Worm (Caenorhabditis elegans) whole organism, L1 larva: ENCODE results near the gene ras-1.

Experiments
- C04F5.9 ChIP-seq: sonication (generic microtip); optimal IDR thresholded peaks from 2 replicates; lab custom pipeline; 2016; ENCODE audit warnings: missing genetic modification characterization, missing compliant biosample characterization
- C34B4.2 ChIP-seq: sonication (generic microtip); optimal IDR thresholded peaks from 2 replicates; lab custom pipeline; 2017; ENCODE audit warnings: mild to moderate bottlenecking, missing genetic modification characterization, missing compliant biosample characterization
- Y116A8C.19 ChIP-seq: sonication (generic microtip); optimal IDR thresholded peaks from 2 replicates; lab custom pipeline; 2016; ENCODE audit warnings: missing compliant biosample characterization, missing genetic modification characterization, borderline replicate concordance
- aha-1 ChIP-seq: fragments of 150-350 bp; optimal IDR thresholded peaks from 2 replicates; lab custom pipeline; 2014; ENCODE audit warnings: missing biosample characterization, missing genetic modification characterization
- aly-2 ChIP-seq: fragments of 150-350 bp; optimal IDR thresholded peaks from 2 replicates; lab custom pipeline; 2014; ENCODE audit warnings: missing biosample characterization, missing genetic modification characterization
- ama-1 ChIP-seq: fragments of 150-350 bp; optimal IDR thresholded peaks from 2 replicates; lab custom pipeline; 2014
- blmp-1 ChIP-seq: fragments of 150-350 bp; optimal IDR thresholded peaks from 2 replicates; lab custom pipeline; 2014; ENCODE audit warnings: missing biosample characterization, missing genetic modification characterization
- ceh-63 ChIP-seq: fragments of 200-800 bp; sonication (Bioruptor generic); optimal IDR thresholded peaks from 2 replicates; lab custom pipeline; 2018; ENCODE audit warnings: mild to moderate bottlenecking, missing genetic modification characterization, missing compliant biosample characterization
- ceh-8 ChIP-seq: fragments of 200-800 bp; sonication (Bioruptor generic); optimal IDR thresholded peaks from 2 replicates; lab custom pipeline; 2018; ENCODE audit warnings: mild to moderate bottlenecking, missing genetic modification characterization, moderate library complexity, missing compliant biosample characterization
- ceh-82 ChIP-seq, 3 experiments: fragments of 150-350 bp in 1 of 3; sonication (generic microtip) in 2 of 3; optimal IDR thresholded peaks; 2 replicates each; lab custom pipeline; 2014 to 2017; ENCODE audit warnings: missing biosample characterization in 3 of 3, missing genetic modification characterization in 3 of 3
- ces-1 ChIP-seq: fragments of 150-350 bp; optimal IDR thresholded peaks from 2 replicates; lab custom pipeline; 2014; ENCODE audit warnings: missing biosample characterization, missing genetic modification reagents, missing genetic modification characterization
- dpl-1 ChIP-seq, 3 experiments: fragments of 150-350 bp in 2 of 3; sonication (generic microtip) in 1 of 3; optimal IDR thresholded peaks; 2 replicates each; lab custom pipeline; 2014 to 2017; ENCODE audit warnings: missing biosample characterization in 3 of 3, missing genetic modification characterization in 3 of 3, missing genetic modification reagents in 3 of 3
- efl-1 ChIP-seq, 4 experiments: fragments of 150-350 bp; optimal IDR thresholded peaks in 3 of 4; peaks in 1 of 4; 1 replicate in 1 of 4; 2 replicates in 3 of 4; lab custom pipeline; 2014; ENCODE audit warnings: missing biosample characterization in 2 of 4, missing genetic modification characterization in 2 of 4, missing genetic modification reagents in 2 of 4
- efl-3 ChIP-seq: fragments of 200-800 bp; sonication (Bioruptor generic); optimal IDR thresholded peaks from 2 replicates; lab custom pipeline; 2018; ENCODE audit warnings: mild to moderate bottlenecking, missing genetic modification characterization, missing compliant biosample characterization
- egl-27 ChIP-seq, 2 experiments: fragments of 150-350 bp in 1 of 2; sonication (generic microtip); optimal IDR thresholded peaks; 3 replicates each; lab custom pipeline; 2017 to 2018; ENCODE audit warnings: missing biosample characterization in 2 of 2, missing genetic modification characterization in 2 of 2, missing genetic modification reagents in 2 of 2
- elt-3 ChIP-seq, 6 experiments: fragments of 150-350 bp in 1 of 6; sonication (generic microtip); optimal IDR thresholded peaks; 2 replicates each; lab custom pipeline; 2017 to 2018; ENCODE audit warnings: missing biosample characterization in 6 of 6, missing genetic modification characterization in 6 of 6, inconsistent platforms in 1 of 6
- ets-5 ChIP-seq: fragments of 200-800 bp; sonication (Bioruptor generic); IDR thresholded peaks from 2 replicates; pipeline ENCODE4 v1.3.6; 2022; ENCODE audit warnings: missing genetic modification characterization, missing compliant biosample characterization
- fkh-8 ChIP-seq: sonication (generic microtip); optimal IDR thresholded peaks from 2 replicates; lab custom pipeline; 2016; ENCODE audit warnings: mild to moderate bottlenecking, missing genetic modification characterization, missing compliant biosample characterization
- fos-1 ChIP-seq: fragments of 150-350 bp; optimal IDR thresholded peaks from 2 replicates; lab custom pipeline; 2014; ENCODE audit warnings: missing biosample characterization, missing genetic modification characterization
- hlh-17 ChIP-seq: fragments of 200-800 bp; sonication (Bioruptor generic); optimal IDR thresholded peaks from 2 replicates; lab custom pipeline; 2018; ENCODE audit warnings: missing genetic modification characterization, mild to moderate bottlenecking, missing compliant biosample characterization, moderate library complexity, borderline replicate concordance
- hlh-4 ChIP-seq: sonication (generic microtip); optimal IDR thresholded peaks from 2 replicates; lab custom pipeline; 2016; ENCODE audit warnings: mild to moderate bottlenecking, missing genetic modification characterization, missing compliant biosample characterization
- hpl-2 ChIP-seq: fragments of 150-350 bp; optimal IDR thresholded peaks from 2 replicates; lab custom pipeline; 2014; ENCODE audit warnings: missing biosample characterization, missing genetic modification reagents, missing genetic modification characterization
- jun-1 ChIP-seq: fragments of 150-350 bp; optimal IDR thresholded peaks from 2 replicates; lab custom pipeline; 2014; ENCODE audit warnings: missing biosample characterization, missing genetic modification reagents, missing genetic modification characterization
- lin-13 ChIP-seq: fragments of 150-350 bp; optimal IDR thresholded peaks from 2 replicates; lab custom pipeline; 2014; ENCODE audit warnings: missing biosample characterization, missing genetic modification reagents, missing genetic modification characterization
- lin-14 ChIP-seq: fragments of 200-800 bp; sonication (Bioruptor generic); optimal IDR thresholded peaks from 2 replicates; lab custom pipeline; 2018; ENCODE audit warnings: mild to moderate bottlenecking, missing genetic modification characterization, moderate library complexity, missing compliant biosample characterization
- lin-15B ChIP-seq: fragments of 150-350 bp; sonication (generic microtip); optimal IDR thresholded peaks from 3 replicates; lab custom pipeline; 2014; ENCODE audit warnings: missing biosample characterization, missing genetic modification characterization
- lin-35 ChIP-seq, 2 experiments: fragments of 150-350 bp; optimal IDR thresholded peaks; 2 replicates each; lab custom pipeline; 2014; ENCODE audit warnings: missing biosample characterization in 2 of 2, missing genetic modification characterization in 2 of 2, missing genetic modification reagents in 2 of 2
- lir-3 ChIP-seq: sonication (generic microtip); optimal IDR thresholded peaks from 2 replicates; lab custom pipeline; 2016; ENCODE audit warnings: mild to moderate bottlenecking, missing genetic modification characterization, moderate library complexity, missing compliant biosample characterization; ENCODE audit not compliant: poor library complexity
- lsy-2 ChIP-seq, 2 experiments: fragments of 150-350 bp; optimal IDR thresholded peaks; 2 replicates each; lab custom pipeline; 2014; ENCODE audit warnings: missing biosample characterization in 2 of 2, missing genetic modification characterization in 2 of 2
- mdl-1 ChIP-seq, 2 experiments: fragments of 150-350 bp; optimal IDR thresholded peaks; 2 replicates each; lab custom pipeline; 2014 to 2017; ENCODE audit warnings: missing biosample characterization in 2 of 2, missing genetic modification characterization in 2 of 2, inconsistent platforms in 1 of 2
- mep-1 ChIP-seq: fragments of 150-350 bp; optimal IDR thresholded peaks from 2 replicates; lab custom pipeline; 2014; ENCODE audit warnings: missing biosample characterization, missing genetic modification characterization
- nhr-11 ChIP-seq: fragments of 150-350 bp; optimal IDR thresholded peaks from 2 replicates; lab custom pipeline; 2014; ENCODE audit warnings: missing biosample characterization, missing genetic modification characterization
- nhr-12 ChIP-seq: sonication (generic microtip); optimal IDR thresholded peaks from 2 replicates; lab custom pipeline; 2017; ENCODE audit warnings: missing biosample characterization, missing genetic modification characterization
- nhr-20 ChIP-seq: sonication (generic microtip); optimal IDR thresholded peaks from 2 replicates; lab custom pipeline; 2016; ENCODE audit warnings: mild to moderate bottlenecking, missing genetic modification characterization, missing compliant biosample characterization
- nhr-237 ChIP-seq: fragments of 150-350 bp; optimal IDR thresholded peaks from 2 replicates; lab custom pipeline; 2014; ENCODE audit warnings: missing biosample characterization, missing genetic modification characterization
- nhr-28 ChIP-seq: fragments of 150-350 bp; optimal IDR thresholded peaks from 2 replicates; lab custom pipeline; 2014; ENCODE audit warnings: missing biosample characterization, missing genetic modification characterization
- nhr-71 ChIP-seq: sonication (generic microtip); optimal IDR thresholded peaks from 2 replicates; lab custom pipeline; 2016; ENCODE audit warnings: mild to moderate bottlenecking, missing genetic modification characterization, moderate library complexity, missing compliant biosample characterization
- nhr-84 ChIP-seq: sonication (generic microtip); optimal IDR thresholded peaks from 2 replicates; lab custom pipeline; 2017; ENCODE audit warnings: missing biosample characterization, missing genetic modification characterization
- nhr-85 ChIP-seq: sonication (generic microtip); peaks from one replicate; lab custom pipeline; 2016; ENCODE audit warnings: missing genetic modification characterization, inconsistent platforms, missing compliant biosample characterization
- pag-3 ChIP-seq: sonication (generic microtip); optimal IDR thresholded peaks from 2 replicates; lab custom pipeline; 2017; ENCODE audit warnings: missing genetic modification characterization, mild to moderate bottlenecking, missing compliant biosample characterization, antibody characterized with exemption, borderline replicate concordance; ENCODE audit not compliant: insufficient read depth
- rnt-1 ChIP-seq: sonication (generic microtip); optimal IDR thresholded peaks from 2 replicates; lab custom pipeline; 2016; ENCODE audit warnings: mild to moderate bottlenecking, missing genetic modification characterization, moderate library complexity, missing compliant biosample characterization
- skn-1 ChIP-seq: fragments of 150-350 bp; optimal IDR thresholded peaks from 2 replicates; lab custom pipeline; 2014; ENCODE audit warnings: missing biosample characterization, missing genetic modification characterization
- snu-23 ChIP-seq: sonication (generic microtip); optimal IDR thresholded peaks from 2 replicates; lab custom pipeline; 2016; ENCODE audit warnings: missing genetic modification characterization, missing compliant biosample characterization
- sox-4 ChIP-seq: sonication (generic microtip); optimal IDR thresholded peaks from 2 replicates; lab custom pipeline; 2016; ENCODE audit warnings: missing genetic modification characterization, missing compliant biosample characterization
- sptf-1 ChIP-seq: fragments of 150-350 bp; optimal IDR thresholded peaks from 2 replicates; lab custom pipeline; 2014; ENCODE audit warnings: missing biosample characterization, missing genetic modification characterization
- tbx-2 ChIP-seq: sonication (generic microtip); optimal IDR thresholded peaks from 2 replicates; lab custom pipeline; 2016; ENCODE audit warnings: missing genetic modification characterization, missing compliant biosample characterization
- unc-130 ChIP-seq: fragments of 150-350 bp; optimal IDR thresholded peaks from 2 replicates; lab custom pipeline; 2017; ENCODE audit warnings: missing biosample characterization, missing genetic modification characterization, inconsistent platforms
- unc-30 ChIP-seq: sonication (generic microtip); optimal IDR thresholded peaks from 2 replicates; lab custom pipeline; 2017; ENCODE audit warnings: missing biosample characterization, missing genetic modification characterization
- unc-62 ChIP-seq: fragments of 150-350 bp; optimal IDR thresholded peaks from 2 replicates; lab custom pipeline; 2014; ENCODE audit warnings: missing biosample characterization, missing genetic modification reagents, missing genetic modification characterization
- xbp-1 ChIP-seq: sonication (generic microtip); optimal IDR thresholded peaks from 2 replicates; lab custom pipeline; 2016; ENCODE audit warnings: missing genetic modification characterization, missing compliant biosample characterization
- zag-1 ChIP-seq: fragments of 150-350 bp; optimal IDR thresholded peaks from 2 replicates; lab custom pipeline; 2014; ENCODE audit warnings: missing biosample characterization, missing genetic modification characterization
- zip-4 ChIP-seq: fragments of 200-800 bp; sonication (Bioruptor generic); optimal IDR thresholded peaks from 2 replicates; lab custom pipeline; 2018; ENCODE audit warnings: mild to moderate bottlenecking, missing genetic modification characterization, moderate library complexity, missing compliant biosample characterization

Gene ras-1

ce11 chrII:12350737-12351275 lies 1.2 kb downstream of the ras-1 start:
- TF ChIP-seq lin-15B (tag; lab: Kevin White, UChicago) (no peak), efl-3 (GFP tag; lab: Kevin White, UChicago) (no peak), Y116A8C.19 (tag; lab: Kevin White, UChicago) (no peak), nhr-12 (tag; lab: Kevin White, UChicago) (no peak), nhr-20 (tag; lab: Kevin White, UChicago) (peak; percentile 13), ama-1 (lab: Kevin White, UChicago) (no peak), efl-1 (optimal IDR thresholded peaks at IDR 0.05; lab: Kevin White, UChicago) (no peak), efl-1 (GFP tag; optimal IDR thresholded peaks at IDR 0.05 in 1 of 2; lab: Kevin White, UChicago) (no peak), nhr-237 (tag; lab: Kevin White, UChicago) (no peak), unc-62 (no peak), sptf-1 (tag; lab: Kevin White, UChicago) (no peak), nhr-71 (tag; lab: Kevin White, UChicago) (peak; percentile 25), mdl-1 (tag; optimal IDR thresholded peaks at IDR 0.05; lab: Kevin White, UChicago) (no peak), lir-3 (tag; lab: Kevin White, UChicago) (no peak), elt-3 (tag; optimal IDR thresholded peaks at IDR 0.05; lab: Kevin White, UChicago) (peak in 1 of 6 experiments; percentile 24), unc-130 (tag; lab: Kevin White, UChicago) (no peak), lin-13 (GFP tag; lab: Kevin White, UChicago) (no peak), ces-1 (GFP tag; lab: Kevin White, UChicago) (no peak), lin-14 (GFP tag; lab: Kevin White, UChicago) (peak; percentile 54), zag-1 (tag; lab: Kevin White, UChicago) (no peak), fos-1 (tag; lab: Kevin White, UChicago) (no peak), C04F5.9 (tag; lab: Kevin White, UChicago) (no peak), fkh-8 (tag; lab: Kevin White, UChicago) (no peak), hlh-17 (no peak), egl-27 (tag; optimal IDR thresholded peaks at IDR 0.05; lab: Kevin White, UChicago) (no peak), nhr-84 (tag; lab: Kevin White, UChicago) (no peak), sox-4 (tag; lab: Kevin White, UChicago) (no peak), rnt-1 (tag; lab: Kevin White, UChicago) (no peak), snu-23 (peak; percentile 40), aly-2 (tag; lab: Kevin White, UChicago) (no peak), mep-1 (peak; percentile 34), pag-3 (tag; lab: Kevin White, UChicago) (no peak), ceh-82 (tag; optimal IDR thresholded peaks at IDR 0.05; lab: Kevin White, UChicago) (peak in 1 of 3 experiments; percentile 1), aha-1 (tag; lab: Kevin White, UChicago) (no peak), ceh-63 (GFP tag; lab: Kevin White, UChicago) (no peak), nhr-11 (tag; lab: Kevin White, UChicago) (no peak), dpl-1 (GFP tag; optimal IDR thresholded peaks at IDR 0.05; lab: Kevin White, UChicago) (no peak), unc-30 (tag; lab: Kevin White, UChicago) (no peak), lin-35 (GFP tag; optimal IDR thresholded peaks at IDR 0.05; lab: Kevin White, UChicago) (peak in 1 of 2 experiments; percentile 17), hpl-2 (no peak), C34B4.2 (no peak), nhr-85 (tag; lab: Kevin White, UChicago) (peak; percentile 83), xbp-1 (no peak), blmp-1 (tag; lab: Kevin White, UChicago) (peak; percentile 12), jun-1 (tag; lab: Kevin White, UChicago) (no peak), nhr-28 (no peak), zip-4 (GFP tag; lab: Kevin White, UChicago) (no peak), tbx-2 (no peak), hlh-4 (tag; lab: Kevin White, UChicago) (no peak), skn-1 (tag; lab: Kevin White, UChicago) (no peak), ets-5 (GFP tag; lab: Robert Waterston, UW) (no peak), ceh-8 (GFP tag; lab: Kevin White, UChicago) (no peak), lsy-2 (tag; optimal IDR thresholded peaks at IDR 0.05; lab: Kevin White, UChicago) (peak in 1 of 2 experiments; percentile 72)
